Worm (Caenorhabditis elegans) whole organism, L1 larva: ENCODE measurements around the gene ccr-4.

ENCODE experiments used
- C04F5.9 ChIP-seq: sonication (generic microtip); optimal IDR thresholded peaks from 2 replicates; lab custom pipeline; 2016; ENCODE audit warnings: missing genetic modification characterization, missing compliant biosample characterization
- C16A3.4 ChIP-seq: fragments of 150-350 bp; optimal IDR thresholded peaks from 2 replicates; lab custom pipeline; 2014; ENCODE audit warnings: missing biosample characterization, missing genetic modification characterization
- C34B4.2 ChIP-seq: sonication (generic microtip); optimal IDR thresholded peaks from 2 replicates; lab custom pipeline; 2017; ENCODE audit warnings: mild to moderate bottlenecking, missing genetic modification characterization, missing compliant biosample characterization
- aha-1 ChIP-seq: fragments of 150-350 bp; optimal IDR thresholded peaks from 2 replicates; lab custom pipeline; 2014; ENCODE audit warnings: missing biosample characterization, missing genetic modification characterization
- alr-1 ChIP-seq: fragments of 200-800 bp; sonication (Bioruptor generic); optimal IDR thresholded peaks from 2 replicates; lab custom pipeline; 2018; ENCODE audit warnings: borderline replicate concordance, mild to moderate bottlenecking, missing genetic modification characterization, missing compliant biosample characterization
- aly-2 ChIP-seq: fragments of 150-350 bp; optimal IDR thresholded peaks from 2 replicates; lab custom pipeline; 2014; ENCODE audit warnings: missing biosample characterization, missing genetic modification characterization
- ama-1 ChIP-seq: fragments of 150-350 bp; optimal IDR thresholded peaks from 2 replicates; lab custom pipeline; 2014
- blmp-1 ChIP-seq: fragments of 150-350 bp; optimal IDR thresholded peaks from 2 replicates; lab custom pipeline; 2014; ENCODE audit warnings: missing biosample characterization, missing genetic modification characterization
- ceh-63 ChIP-seq: fragments of 200-800 bp; sonication (Bioruptor generic); optimal IDR thresholded peaks from 2 replicates; lab custom pipeline; 2018; ENCODE audit warnings: mild to moderate bottlenecking, missing genetic modification characterization, missing compliant biosample characterization
- ceh-8 ChIP-seq: fragments of 200-800 bp; sonication (Bioruptor generic); optimal IDR thresholded peaks from 2 replicates; lab custom pipeline; 2018; ENCODE audit warnings: mild to moderate bottlenecking, missing genetic modification characterization, moderate library complexity, missing compliant biosample characterization
- ceh-82 ChIP-seq, 3 experiments: fragments of 150-350 bp in 1 of 3; sonication (generic microtip) in 2 of 3; optimal IDR thresholded peaks; 2 replicates each; lab custom pipeline; 2014 to 2017; ENCODE audit warnings: missing biosample characterization in 3 of 3, missing genetic modification characterization in 3 of 3
- ceh-90 ChIP-seq: sonication (generic microtip); optimal IDR thresholded peaks from 2 replicates; lab custom pipeline; 2016; ENCODE audit warnings: missing genetic modification characterization, missing compliant biosample characterization
- ces-1 ChIP-seq: fragments of 150-350 bp; optimal IDR thresholded peaks from 2 replicates; lab custom pipeline; 2014; ENCODE audit warnings: missing biosample characterization, missing genetic modification reagents, missing genetic modification characterization
- dsc-1 ChIP-seq: sonication (generic microtip); optimal IDR thresholded peaks from 2 replicates; lab custom pipeline; 2016; ENCODE audit warnings: mild to moderate bottlenecking, missing genetic modification characterization, missing compliant biosample characterization
- efl-1 ChIP-seq, 4 experiments: fragments of 150-350 bp; optimal IDR thresholded peaks in 3 of 4; peaks in 1 of 4; 1 replicate in 1 of 4; 2 replicates in 3 of 4; lab custom pipeline; 2014; ENCODE audit warnings: missing biosample characterization in 2 of 4, missing genetic modification characterization in 2 of 4, missing genetic modification reagents in 2 of 4
- efl-3 ChIP-seq: fragments of 200-800 bp; sonication (Bioruptor generic); optimal IDR thresholded peaks from 2 replicates; lab custom pipeline; 2018; ENCODE audit warnings: mild to moderate bottlenecking, missing genetic modification characterization, missing compliant biosample characterization
- egl-13 ChIP-seq: sonication (generic microtip); optimal IDR thresholded peaks from 2 replicates; lab custom pipeline; 2016; ENCODE audit warnings: missing genotype, missing genetic modification reagents, missing genetic modification characterization, missing compliant biosample characterization
- egl-27 ChIP-seq, 2 experiments: fragments of 150-350 bp in 1 of 2; sonication (generic microtip); optimal IDR thresholded peaks; 3 replicates each; lab custom pipeline; 2017 to 2018; ENCODE audit warnings: missing biosample characterization in 2 of 2, missing genetic modification characterization in 2 of 2, missing genetic modification reagents in 2 of 2
- elt-2 ChIP-seq: sonication (generic microtip); optimal IDR thresholded peaks from 2 replicates; lab custom pipeline; 2016; ENCODE audit warnings: missing genetic modification characterization, mild to moderate bottlenecking, inconsistent platforms, missing compliant biosample characterization, missing genetic modification reagents
- grh-1 ChIP-seq: fragments of 200-800 bp; sonication (Bioruptor generic); IDR thresholded peaks from 2 replicates; pipeline ENCODE4 v1.3.6; 2022; ENCODE audit warnings: missing genetic modification reagents, missing genetic modification characterization, missing compliant biosample characterization
- hlh-17 ChIP-seq: fragments of 200-800 bp; sonication (Bioruptor generic); optimal IDR thresholded peaks from 2 replicates; lab custom pipeline; 2018; ENCODE audit warnings: missing genetic modification characterization, mild to moderate bottlenecking, missing compliant biosample characterization, moderate library complexity, borderline replicate concordance
- hlh-4 ChIP-seq: sonication (generic microtip); optimal IDR thresholded peaks from 2 replicates; lab custom pipeline; 2016; ENCODE audit warnings: mild to moderate bottlenecking, missing genetic modification characterization, missing compliant biosample characterization
- hpl-2 ChIP-seq: fragments of 150-350 bp; optimal IDR thresholded peaks from 2 replicates; lab custom pipeline; 2014; ENCODE audit warnings: missing biosample characterization, missing genetic modification reagents, missing genetic modification characterization
- isw-1 ChIP-seq: fragments of 200-800 bp; sonication (Bioruptor generic); IDR thresholded peaks from 2 replicates; pipeline ENCODE4 v1.3.6; 2022; ENCODE audit warnings: missing genetic modification characterization, missing compliant biosample characterization
- lin-13 ChIP-seq: fragments of 150-350 bp; optimal IDR thresholded peaks from 2 replicates; lab custom pipeline; 2014; ENCODE audit warnings: missing biosample characterization, missing genetic modification reagents, missing genetic modification characterization
- lin-39 ChIP-seq: fragments of 150-350 bp; optimal IDR thresholded peaks from 2 replicates; lab custom pipeline; 2014; ENCODE audit warnings: missing biosample characterization, missing genetic modification reagents, missing genetic modification characterization
- mab-9 ChIP-seq: fragments of 200-800 bp; sonication (Bioruptor generic); IDR thresholded peaks from 2 replicates; pipeline ENCODE4 v1.3.6; 2022; ENCODE audit warnings: missing genetic modification reagents, missing genetic modification characterization, missing compliant biosample characterization
- mdl-1 ChIP-seq, 2 experiments: fragments of 150-350 bp; optimal IDR thresholded peaks; 2 replicates each; lab custom pipeline; 2014 to 2017; ENCODE audit warnings: missing biosample characterization in 2 of 2, missing genetic modification characterization in 2 of 2, inconsistent platforms in 1 of 2
- mef-2 ChIP-seq: fragments of 150-350 bp; optimal IDR thresholded peaks from 2 replicates; lab custom pipeline; 2014; ENCODE audit warnings: missing biosample characterization, missing genetic modification characterization
- mep-1 ChIP-seq: fragments of 150-350 bp; optimal IDR thresholded peaks from 2 replicates; lab custom pipeline; 2014; ENCODE audit warnings: missing biosample characterization, missing genetic modification characterization
- nhr-20 ChIP-seq: sonication (generic microtip); optimal IDR thresholded peaks from 2 replicates; lab custom pipeline; 2016; ENCODE audit warnings: mild to moderate bottlenecking, missing genetic modification characterization, missing compliant biosample characterization
- nhr-28 ChIP-seq: fragments of 150-350 bp; optimal IDR thresholded peaks from 2 replicates; lab custom pipeline; 2014; ENCODE audit warnings: missing biosample characterization, missing genetic modification characterization
- nhr-47 ChIP-seq: sonication (generic microtip); optimal IDR thresholded peaks from 2 replicates; lab custom pipeline; 2016; ENCODE audit warnings: mild to moderate bottlenecking, missing genetic modification characterization, moderate library complexity, missing compliant biosample characterization
- nhr-76 ChIP-seq: sonication (generic microtip); optimal IDR thresholded peaks from 2 replicates; lab custom pipeline; 2017; ENCODE audit warnings: missing biosample characterization, missing genetic modification characterization
- nhr-84 ChIP-seq: sonication (generic microtip); optimal IDR thresholded peaks from 2 replicates; lab custom pipeline; 2017; ENCODE audit warnings: missing biosample characterization, missing genetic modification characterization
- nhr-90 ChIP-seq: sonication (generic microtip); optimal IDR thresholded peaks from 2 replicates; lab custom pipeline; 2016; ENCODE audit warnings: mild to moderate bottlenecking, missing genetic modification characterization, missing compliant biosample characterization; ENCODE audit not compliant: poor library complexity
- pag-3 ChIP-seq: sonication (generic microtip); optimal IDR thresholded peaks from 2 replicates; lab custom pipeline; 2017; ENCODE audit warnings: missing genetic modification characterization, mild to moderate bottlenecking, missing compliant biosample characterization, antibody characterized with exemption, borderline replicate concordance; ENCODE audit not compliant: insufficient read depth
- pax-3 ChIP-seq: fragments of 200-800 bp; sonication (Bioruptor generic); optimal IDR thresholded peaks from 2 replicates; lab custom pipeline; 2018; ENCODE audit warnings: mild to moderate bottlenecking, missing genetic modification characterization, moderate library complexity, missing compliant biosample characterization
- pqm-1 ChIP-seq: sonication (generic microtip); optimal IDR thresholded peaks from 3 replicates; lab custom pipeline; 2017; ENCODE audit warnings: missing biosample characterization, missing genetic modification characterization
- skn-1 ChIP-seq: fragments of 150-350 bp; optimal IDR thresholded peaks from 2 replicates; lab custom pipeline; 2014; ENCODE audit warnings: missing biosample characterization, missing genetic modification characterization
- snpc-4 ChIP-seq: fragments of 150-350 bp; optimal IDR thresholded peaks from 2 replicates; lab custom pipeline; 2014; ENCODE audit warnings: missing biosample characterization, missing genetic modification characterization
- snu-23 ChIP-seq: sonication (generic microtip); optimal IDR thresholded peaks from 2 replicates; lab custom pipeline; 2016; ENCODE audit warnings: missing genetic modification characterization, missing compliant biosample characterization
- sup-37 ChIP-seq: fragments of 200-800 bp; sonication (Bioruptor generic); optimal IDR thresholded peaks from 2 replicates; lab custom pipeline; 2018; ENCODE audit warnings: mild to moderate bottlenecking, missing genetic modification characterization, missing compliant biosample characterization
- swsn-7 ChIP-seq: sonication (generic microtip); optimal IDR thresholded peaks from 2 replicates; lab custom pipeline; 2016; ENCODE audit warnings: missing genetic modification characterization, missing compliant biosample characterization
- tbx-2 ChIP-seq: sonication (generic microtip); optimal IDR thresholded peaks from 2 replicates; lab custom pipeline; 2016; ENCODE audit warnings: missing genetic modification characterization, missing compliant biosample characterization
- tlp-1 ChIP-seq: fragments of 150-350 bp; optimal IDR thresholded peaks from 2 replicates; lab custom pipeline; 2014; ENCODE audit warnings: missing biosample characterization, missing genetic modification characterization
- unc-62 ChIP-seq: fragments of 150-350 bp; optimal IDR thresholded peaks from 2 replicates; lab custom pipeline; 2014; ENCODE audit warnings: missing biosample characterization, missing genetic modification reagents, missing genetic modification characterization
- unc-86 ChIP-seq: sonication (generic microtip); optimal IDR thresholded peaks from 2 replicates; lab custom pipeline; 2016; ENCODE audit warnings: missing genetic modification characterization, missing compliant biosample characterization
- unc-98 ChIP-seq: fragments of 200-800 bp; sonication (Bioruptor generic); IDR thresholded peaks from 2 replicates; pipeline ENCODE4 v1.3.6; 2022; ENCODE audit warnings: missing genetic modification characterization, missing compliant biosample characterization
- vab-15 ChIP-seq: sonication (generic microtip); optimal IDR thresholded peaks from 2 replicates; lab custom pipeline; 2017; ENCODE audit warnings: missing genotype, mild to moderate bottlenecking, missing genetic modification characterization, missing compliant biosample characterization
- xbp-1 ChIP-seq: sonication (generic microtip); optimal IDR thresholded peaks from 2 replicates; lab custom pipeline; 2016; ENCODE audit warnings: missing genetic modification characterization, missing compliant biosample characterization
- zip-4 ChIP-seq: fragments of 200-800 bp; sonication (Bioruptor generic); optimal IDR thresholded peaks from 2 replicates; lab custom pipeline; 2018; ENCODE audit warnings: mild to moderate bottlenecking, missing genetic modification characterization, moderate library complexity, missing compliant biosample characterization
- ztf-11 ChIP-seq, 2 experiments: sonication (generic microtip); optimal IDR thresholded peaks; 2 replicates each; lab custom pipeline; 2016 to 2017; ENCODE audit warnings: missing genetic modification characterization in 2 of 2, missing biosample characterization in 1 of 2, missing compliant biosample characterization in 1 of 2

The ccr-4 gene

DNA sequence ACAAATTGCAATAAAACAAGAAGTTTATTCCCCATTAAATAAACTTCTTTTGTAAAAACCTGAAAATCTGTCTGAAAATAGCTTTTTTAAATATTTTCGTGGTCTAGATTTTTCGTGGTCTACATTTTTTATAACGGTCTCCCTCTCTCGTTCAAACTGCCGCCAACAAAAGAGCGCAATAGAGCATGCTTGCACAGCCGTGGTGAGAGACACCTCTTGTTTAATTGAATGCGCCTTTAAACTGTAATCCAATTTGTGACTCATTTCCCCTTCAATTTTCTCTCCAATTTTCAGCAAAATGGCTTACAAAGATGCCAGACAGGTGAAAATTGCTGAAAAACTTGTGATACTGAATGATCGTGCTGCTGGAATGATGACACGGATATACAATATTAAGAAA lies 42.8 kb downstream of the ccr-4 start, which contains the start of gene gex-3:
Gene gex-3 (plus strand): TSS at position 295 of the 400 bp plus-strand sequence.
- TF ChIP-seq unc-62 (GFP tag; lab: Kevin White, UChicago): no peak
- TF ChIP-seq lin-13 (GFP tag; lab: Kevin White, UChicago): peak; percentile 89
- TF ChIP-seq egl-27 (tag; optimal IDR thresholded peaks at IDR 0.05; lab: Kevin White, UChicago): no peak
- peak; percentile 67 for TF ChIP-seq snpc-4 (tag; lab: Kevin White, UChicago)
- TF ChIP-seq vab-15: peak; percentile 88
- TF ChIP-seq lin-39 (tag; lab: Kevin White, UChicago): peak; percentile 33
- TF ChIP-seq ceh-63 (GFP tag; lab: Kevin White, UChicago): no peak
- TF ChIP-seq nhr-47 (tag; lab: Kevin White, UChicago): peak; percentile 83
- TF ChIP-seq pag-3 (tag; lab: Kevin White, UChicago): no peak
- TF ChIP-seq nhr-90 (tag; lab: Kevin White, UChicago): peak; percentile 78
- no peak for TF ChIP-seq hlh-4 (tag; lab: Kevin White, UChicago)
- TF ChIP-seq unc-86 (tag; lab: Kevin White, UChicago): peak; percentile 67
- peak; percentile 77 for TF ChIP-seq nhr-20 (tag; lab: Kevin White, UChicago)
- peak; percentile 19 for TF ChIP-seq elt-2 (tag; lab: Kevin White, UChicago)
- TF ChIP-seq aly-2 (tag; lab: Kevin White, UChicago): peak; percentile 61
- TF ChIP-seq ces-1: peak; percentile 89
- TF ChIP-seq zip-4 (GFP tag; lab: Kevin White, UChicago): no peak
- TF ChIP-seq ztf-11 (tag; optimal IDR thresholded peaks at IDR 0.05; lab: Kevin White, UChicago): peak in 1 of 2 experiments; percentile 59
- TF ChIP-seq egl-13: no peak
- peak; percentile 81 for TF ChIP-seq xbp-1
- peak; percentile 83 for TF ChIP-seq skn-1 (tag; lab: Kevin White, UChicago)
- TF ChIP-seq nhr-76 (tag; lab: Kevin White, UChicago): no peak
- TF ChIP-seq tbx-2 (tag; lab: Kevin White, UChicago): peak; percentile 78
- peak; percentile 88 for TF ChIP-seq snu-23
- peak; percentile 15 for TF ChIP-seq ceh-90
- peak; percentile 96 for TF ChIP-seq C16A3.4 (tag; lab: Kevin White, UChicago)
- peak; percentile 90 to 97 for TF ChIP-seq efl-1 (optimal IDR thresholded peaks at IDR 0.05; lab: Kevin White, UChicago)
- peak; percentile 95 to 100 for TF ChIP-seq efl-1 (GFP tag; optimal IDR thresholded peaks at IDR 0.05 in 1 of 2; lab: Kevin White, UChicago)
- TF ChIP-seq mep-1 (tag; lab: Kevin White, UChicago): peak; percentile 89
- TF ChIP-seq unc-98 (GFP tag; lab: Robert Waterston, UW): no peak
- no peak for TF ChIP-seq nhr-84 (tag; lab: Kevin White, UChicago)
- TF ChIP-seq C34B4.2 (tag; lab: Kevin White, UChicago): no peak
- TF ChIP-seq efl-3 (GFP tag; lab: Kevin White, UChicago): no peak
- TF ChIP-seq swsn-7 (tag; lab: Kevin White, UChicago): peak; percentile 75
- TF ChIP-seq isw-1 (GFP tag; lab: Robert Waterston, UW): peak; percentile 80
- TF ChIP-seq sup-37 (GFP tag; lab: Kevin White, UChicago): no peak
- peak in 1 of 2 experiments; percentile 75 for TF ChIP-seq mdl-1 (tag; optimal IDR thresholded peaks at IDR 0.05; lab: Kevin White, UChicago)
- no peak for TF ChIP-seq mab-9 (GFP tag; lab: Robert Waterston, UW)
- no peak for TF ChIP-seq pqm-1 (tag; lab: Kevin White, UChicago)
- TF ChIP-seq alr-1 (tag; lab: Kevin White, UChicago): no peak
- no peak for TF ChIP-seq mef-2 (tag; lab: Kevin White, UChicago)
- TF ChIP-seq ceh-8 (GFP tag; lab: Kevin White, UChicago): peak; percentile 70
- TF ChIP-seq pax-3 (tag; lab: Kevin White, UChicago): peak; percentile 28
- no peak for TF ChIP-seq nhr-28 (tag; lab: Kevin White, UChicago)
- TF ChIP-seq C04F5.9 (tag; lab: Kevin White, UChicago): no peak
- TF ChIP-seq aha-1: no peak
- TF ChIP-seq tlp-1 (tag; lab: Kevin White, UChicago): no peak
- no peak for TF ChIP-seq ama-1 (lab: Kevin White, UChicago)
- TF ChIP-seq hpl-2 (GFP tag; lab: Kevin White, UChicago): no peak
- TF ChIP-seq hlh-17 (GFP tag; lab: Kevin White, UChicago): no peak
- TF ChIP-seq blmp-1: no peak
- peak; percentile 66 to 89 (median 75) for TF ChIP-seq ceh-82 (tag; optimal IDR thresholded peaks at IDR 0.05; lab: Kevin White, UChicago)
- TF ChIP-seq grh-1: peak; percentile 64
- peak; percentile 63 for TF ChIP-seq dsc-1
